Fruit fly (Drosophila melanogaster) Kc167 (cell line): ENCODE measurements around the gene CG6885.

ENCODE experiments used
- Myc ChIP-seq: fragments of >200 bp; optimal IDR thresholded peaks from 2 replicates; lab custom pipeline; 2017; ENCODE audit warnings: missing external identifiers
- Sin3A ChIP-seq: fragments of >200 bp; optimal IDR thresholded peaks from 2 replicates; lab custom pipeline; 2018; ENCODE audit warnings: missing external identifiers
- h ChIP-seq: fragments of >200 bp; optimal IDR thresholded peaks from 3 replicates; lab custom pipeline; 2018; ENCODE audit warnings: missing external identifiers
- insv ChIP-seq: fragments of >200 bp; optimal IDR thresholded peaks from 3 replicates; lab custom pipeline; 2018; ENCODE audit warnings: missing external identifiers
- psq ChIP-seq: fragments of >200 bp; optimal IDR thresholded peaks from 2 replicates; lab custom pipeline; 2017; ENCODE audit warnings: missing external identifiers
- ttk ChIP-seq: sonication (Bioruptor generic); optimal IDR thresholded peaks from 2 replicates; lab custom pipeline; 2017; ENCODE audit warnings: missing external identifiers

CG6885 gene

DNA sequence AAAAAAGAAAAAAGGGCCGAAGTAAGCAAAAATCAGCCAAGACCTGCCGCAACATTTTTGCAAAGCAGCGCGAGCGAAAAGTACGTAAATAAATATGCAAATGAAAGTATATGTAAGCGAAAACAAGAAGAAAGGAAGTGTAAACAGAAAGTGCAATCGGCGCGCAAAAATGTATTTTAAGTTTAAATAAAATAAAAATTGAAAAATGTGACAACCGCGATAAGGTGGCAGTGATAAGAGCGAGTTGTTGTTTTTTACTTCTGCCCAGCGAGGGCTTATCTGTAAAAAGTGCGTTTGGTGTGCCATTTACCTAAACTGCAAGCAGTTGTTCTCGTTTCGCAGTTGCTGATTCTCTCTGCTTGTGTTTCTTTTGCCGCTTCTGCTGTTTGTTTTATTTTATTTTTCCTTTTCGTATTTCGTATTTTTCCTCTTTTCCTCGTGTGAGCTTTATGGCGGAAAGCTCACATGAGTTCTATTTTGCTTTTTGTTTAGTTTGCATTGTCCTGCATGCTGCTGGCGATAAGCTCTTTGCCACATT is 46.4 kb downstream of the CG6885 start:
- TF ChIP-seq insv, result no peak
- TF ChIP-seq Sin3A, result no peak

DNA sequence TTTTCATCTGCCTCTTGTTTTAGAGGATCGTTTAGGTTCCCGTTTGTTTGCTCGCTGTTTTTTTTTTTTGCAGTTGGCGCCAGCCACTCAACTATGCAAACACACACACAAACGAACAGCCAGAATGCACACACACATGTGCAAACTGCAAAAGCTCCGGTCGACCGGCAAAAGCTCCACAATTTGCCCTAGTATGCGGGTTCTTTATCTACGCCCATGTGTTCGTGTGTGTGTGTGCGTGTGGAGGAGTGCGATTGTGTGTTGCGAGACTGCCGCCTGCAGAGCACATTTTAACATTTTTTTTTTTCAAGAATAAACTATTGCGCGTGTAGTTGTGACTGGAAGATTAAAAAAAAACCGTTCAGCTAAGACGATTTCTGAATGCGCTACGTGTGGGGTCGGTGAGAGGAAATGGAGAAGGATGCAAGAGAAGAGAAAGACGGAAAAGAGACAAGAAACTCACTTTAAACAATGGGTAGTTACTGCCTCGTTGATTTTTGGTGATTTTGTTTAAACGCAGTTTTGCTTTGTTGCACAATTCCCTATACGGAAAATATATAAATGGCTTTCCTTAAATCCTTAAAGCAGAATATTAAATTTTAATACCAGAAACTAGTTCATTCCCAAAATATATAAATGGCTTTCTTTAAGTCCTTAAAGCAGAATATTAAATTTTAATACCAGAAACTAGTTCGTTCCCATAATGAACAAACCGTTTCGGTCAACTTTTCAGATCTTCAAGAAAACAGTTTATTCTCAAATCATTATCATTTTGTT is 47.1 kb downstream of the CG6885 start:
- no peak for TF ChIP-seq ttk (lab: Kevin White, UChicago)
- TF ChIP-seq psq (lab: Kevin White, UChicago), result no peak
- TF ChIP-seq insv, result no peak
- no peak for TF ChIP-seq Myc
- TF ChIP-seq Sin3A, result no peak
- TF ChIP-seq h, result no peak

DNA sequence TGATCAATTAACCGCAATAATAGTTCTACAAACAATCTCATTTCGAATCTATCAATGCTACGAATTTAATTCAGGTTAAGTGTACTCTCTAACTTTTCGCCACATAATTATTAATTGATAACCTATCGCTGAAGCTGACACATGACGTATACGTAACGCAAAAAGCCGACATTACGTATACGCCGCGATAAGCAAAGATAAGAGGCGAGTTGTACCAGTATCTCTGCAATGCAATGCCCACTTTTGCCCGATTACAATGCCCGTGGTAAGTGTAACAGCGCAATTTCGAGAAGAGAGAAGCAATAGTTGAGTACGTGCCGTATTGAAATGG is 47.7 kb downstream of the CG6885 start:
- TF ChIP-seq Sin3A (no peak), psq (lab: Kevin White, UChicago) (no peak), h (no peak), Myc (no peak), ttk (lab: Kevin White, UChicago) (no peak), insv (no peak)

DNA sequence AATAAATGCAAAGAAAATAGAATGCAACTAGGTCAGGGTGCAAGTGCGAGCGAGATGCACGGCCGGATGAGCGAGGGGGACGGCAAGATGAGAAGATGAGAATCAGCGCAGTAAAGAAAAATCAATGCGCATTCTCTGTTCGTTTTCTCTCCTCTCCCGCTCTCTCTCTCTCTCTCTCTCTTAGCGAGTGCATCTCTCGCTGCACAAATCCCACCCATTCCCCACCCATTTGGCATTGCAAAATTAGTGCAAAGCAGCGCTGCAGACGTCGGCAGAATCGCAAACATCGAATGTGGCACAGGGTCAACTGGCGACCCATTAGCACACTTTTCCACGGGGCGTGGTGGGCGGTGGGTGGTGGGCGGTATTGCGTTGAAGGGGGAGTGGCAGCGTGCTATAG is 48.5 kb downstream of the CG6885 start:
- TF ChIP-seq Sin3A (no peak), insv (no peak), h (no peak), Myc (no peak), psq (lab: Kevin White, UChicago) (no peak), ttk (lab: Kevin White, UChicago) (no peak)
